Worm (Caenorhabditis elegans) whole organism, midembryonic: ENCODE measurements around the gene sdz-8.

ENCODE experiments used
- T22C8.4 ChIP-seq: fragments of 200-800 bp; sonication (Bioruptor generic); IDR thresholded peaks from 2 replicates; pipeline ENCODE4 v1.3.6; 2022; ENCODE audit warnings: missing genetic modification characterization, missing compliant biosample characterization
- flt-1 ChIP-seq: fragments of 200-800 bp; sonication (Bioruptor generic); IDR thresholded peaks from 2 replicates; pipeline ENCODE4 v1.3.6; 2022; ENCODE audit warnings: missing genetic modification characterization, missing compliant biosample characterization
- klf-2 ChIP-seq: fragments of 200-800 bp; sonication (Bioruptor generic); conservative IDR thresholded peaks from 2 replicates; pipeline ENCODE4 v1.3.6; 2022; ENCODE audit warnings: missing genetic modification reagents, missing genetic modification characterization, missing compliant biosample characterization
- med-1 ChIP-seq: sonication (generic microtip); optimal IDR thresholded peaks from 2 replicates; lab custom pipeline; 2017; ENCODE audit warnings: missing genetic modification characterization, mild to moderate bottlenecking, missing compliant biosample characterization, antibody characterized with exemption, missing genetic modification reagents; ENCODE audit not compliant: insufficient read depth
- ref-1 ChIP-seq: fragments of 200-800 bp; sonication (Bioruptor generic); conservative IDR thresholded peaks from 2 replicates; pipeline ENCODE4 v1.3.6; 2022; ENCODE audit warnings: missing genetic modification reagents, missing genetic modification characterization, missing compliant biosample characterization
- ztf-29 ChIP-seq: fragments of 200-800 bp; sonication (Bioruptor generic); IDR thresholded peaks from 2 replicates; pipeline ENCODE4 v1.3.6; 2022; ENCODE audit warnings: missing genetic modification reagents, missing genetic modification characterization, missing compliant biosample characterization

ce11 chrV:11499786-11500185 is 16.2 kb downstream of the sdz-8 start:
- TF ChIP-seq flt-1 (GFP tag; lab: Robert Waterston, UW) (no peak), med-1 (GFP tag; lab: Kevin White, UChicago) (no peak), ztf-29 (GFP tag; lab: Robert Waterston, UW) (no peak), klf-2 (no peak), T22C8.4 (GFP tag; lab: Robert Waterston, UW) (no peak), ref-1 (GFP tag; lab: Robert Waterston, UW) (no peak)
